Worm (Caenorhabditis elegans): ENCODE measurements around the gene F59C12.4.

The F59C12.4 gene

DNA sequence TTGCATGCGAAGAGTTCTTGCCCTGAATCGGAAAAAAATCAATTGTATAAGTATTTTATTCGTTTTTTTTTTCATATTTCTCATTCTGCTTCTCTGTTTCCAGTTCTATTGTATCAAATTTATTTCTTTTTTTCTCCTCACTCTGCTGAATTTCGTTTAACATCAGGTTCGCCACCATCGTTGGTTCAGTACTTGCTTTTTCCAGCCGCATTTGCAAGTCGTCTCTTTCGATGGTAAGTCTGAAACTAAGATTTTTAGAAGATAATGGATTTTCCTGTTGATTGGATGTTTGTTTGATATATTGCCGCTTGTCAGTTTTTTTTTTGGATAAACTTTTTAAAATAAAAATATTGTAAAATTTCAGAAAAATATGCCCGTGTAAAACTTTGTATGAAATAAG, 4.7 kb upstream of the F59C12.4 start:
- TF ChIP-seq ttx-3 (tag; optimal IDR thresholded peaks at IDR 0.05) (no peak), unc-55 (GFP tag; optimal IDR thresholded peaks at IDR 0.05) (no peak), ets-4 (tag; optimal IDR thresholded peaks at IDR 0.05) (no peak), fax-1 (tag; optimal IDR thresholded peaks at IDR 0.05) (no peak), zip-5 (tag; optimal IDR thresholded peaks at IDR 0.05) (no peak), madf-2 (tag; optimal IDR thresholded peaks at IDR 0.05) (no peak), npax-4 (tag; optimal IDR thresholded peaks at IDR 0.05) (no peak), unc-3 (GFP tag; conservative IDR thresholded peaks at IDR 0.05) (no peak), unc-3 (tag; optimal IDR thresholded peaks at IDR 0.05) (no peak)

DNA sequence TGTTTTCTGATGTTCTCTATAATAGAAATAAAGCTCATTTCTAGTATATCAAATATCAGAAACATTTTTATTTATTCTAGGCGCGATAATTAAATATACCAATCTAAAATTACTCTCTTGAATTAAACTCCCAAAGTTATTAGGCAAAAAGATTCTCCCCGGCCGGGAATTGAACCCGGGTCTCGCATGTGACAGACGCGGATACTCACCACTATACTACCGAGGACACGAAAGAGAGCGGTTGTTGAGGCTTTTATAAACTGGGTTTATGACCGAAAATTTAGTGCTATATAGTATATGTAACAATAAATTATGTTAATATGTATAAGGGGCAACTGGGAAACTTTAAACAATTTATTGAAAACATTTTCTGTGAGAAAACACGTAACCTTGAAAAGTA, 2.1 kb upstream of the F59C12.4 start:
- TF ChIP-seq pha-4 (tag; optimal IDR thresholded peaks at IDR 0.05) (no peak), tbx-7 (tag; optimal IDR thresholded peaks at IDR 0.05) (no peak), ceh-48 (tag; optimal IDR thresholded peaks at IDR 0.05) (peak; percentile 21), ttx-3 (tag; optimal IDR thresholded peaks at IDR 0.05) (peak; percentile 67), npax-4 (tag; optimal IDR thresholded peaks at IDR 0.05) (no peak), pros-1 (tag; optimal IDR thresholded peaks at IDR 0.05) (no peak), tbx-2 (tag; optimal IDR thresholded peaks at IDR 0.05) (peak; percentile 5), ceh-19 (GFP tag; optimal IDR thresholded peaks at IDR 0.05) (peak; percentile 62), ceh-45 (GFP tag; IDR thresholded peaks at IDR 0.05) (0 out of 2 replicates have a peak, but pooled peaks have one; percentile 54), eyg-1 (tag; optimal IDR thresholded peaks at IDR 0.05) (no peak), ztf-16 (tag; optimal IDR thresholded peaks at IDR 0.05) (peak; percentile 23), fax-1 (tag; optimal IDR thresholded peaks at IDR 0.05) (peak; percentile 10), ceh-9 (tag; optimal IDR thresholded peaks at IDR 0.05) (no peak), ref-2 (tag; optimal IDR thresholded peaks at IDR 0.05) (no peak), elt-2 (tag; optimal IDR thresholded peaks at IDR 0.05) (peak; percentile 59), nhr-11 (tag; optimal IDR thresholded peaks at IDR 0.05) (no peak), dve-1 (tag; optimal IDR thresholded peaks at IDR 0.05) (no peak), ceh-6 (GFP tag; optimal IDR thresholded peaks at IDR 0.05) (peak; percentile 58), ceh-22 (tag; optimal IDR thresholded peaks at IDR 0.05) (no peak), hlh-6 (tag; optimal IDR thresholded peaks at IDR 0.05) (no peak), odd-2 (tag; optimal IDR thresholded peaks at IDR 0.05) (peak; percentile 44), K02D7.2 (tag; optimal IDR thresholded peaks at IDR 0.05) (peak; percentile 39), unc-42 (tag; optimal IDR thresholded peaks at IDR 0.05) (peak; percentile 9), ets-4 (tag; optimal IDR thresholded peaks at IDR 0.05) (no peak), pax-1 (tag; optimal IDR thresholded peaks at IDR 0.05) (no peak), F13H6.1 (tag; optimal IDR thresholded peaks at IDR 0.05) (no peak), syd-9 (tag; optimal IDR thresholded peaks at IDR 0.05) (no peak), gmeb-2 (tag; optimal IDR thresholded peaks at IDR 0.05) (peak; percentile 56), unc-3 (GFP tag; conservative IDR thresholded peaks at IDR 0.05) (peak; percentile 68; the same call in 1 of the 2 replicates), unc-3 (tag; optimal IDR thresholded peaks at IDR 0.05) (peak; percentile 41), Y22D7AL.16 (tag; optimal IDR thresholded peaks at IDR 0.05) (peak; percentile 46), ceh-31 (tag; optimal IDR thresholded peaks at IDR 0.05) (no peak), lim-6 (tag; optimal IDR thresholded peaks at IDR 0.05) (no peak), pat-9 (tag; optimal IDR thresholded peaks at IDR 0.05) (peak; percentile 63), che-1 (tag; optimal IDR thresholded peaks at IDR 0.05) (peak; percentile 70), fkh-6 (tag; optimal IDR thresholded peaks at IDR 0.05) (peak; percentile 45), rnt-1 (tag; optimal IDR thresholded peaks at IDR 0.05) (peak; percentile 16), sox-4 (tag; optimal IDR thresholded peaks at IDR 0.05) (peak; percentile 50), C38D4.7 (GFP tag; optimal IDR thresholded peaks at IDR 0.05) (peak; percentile 45), ceh-18 (tag; optimal IDR thresholded peaks at IDR 0.05) (no peak), zip-5 (tag; optimal IDR thresholded peaks at IDR 0.05) (peak; percentile 8), sdc-2 (tag; optimal IDR thresholded peaks at IDR 0.05) (peak; percentile 37), ceh-2 (tag; optimal IDR thresholded peaks at IDR 0.05) (peak; percentile 37), pag-3 (tag; optimal IDR thresholded peaks at IDR 0.05; ENCODE audit: borderline replicate concordance) (no peak), nhr-232 (tag; optimal IDR thresholded peaks at IDR 0.05) (no peak), hlh-8 (tag; optimal IDR thresholded peaks at IDR 0.05) (peak; percentile 34), hlh-15 (tag; optimal IDR thresholded peaks at IDR 0.05) (peak; percentile 26), ceh-30 (tag; optimal IDR thresholded peaks at IDR 0.05) (peak; percentile 3), hlh-13 (GFP tag; optimal IDR thresholded peaks at IDR 0.05) (peak; percentile 14), ama-1 (optimal IDR thresholded peaks at IDR 0.05) (no peak)
